Fruit fly (Drosophila melanogaster) whole organism, embryonic: Measurements from ENCODE around the gene CG16995.

Source experiments
- Asciz ChIP-seq: fragments of 200-800 bp; sonication (Bioruptor generic); optimal IDR thresholded peaks from 2 replicates; lab custom pipeline; 2017; ENCODE audit warnings: missing biosample characterization, mild to moderate bottlenecking, missing genetic modification characterization, missing genetic modification reagents
- Atf6 ChIP-seq: fragments of 200-800 bp; sonication (Bioruptor generic); IDR thresholded peaks from 2 replicates; pipeline ENCODE4 v1.3.6; 2022; ENCODE audit warnings: missing biosample characterization, missing genetic modification characterization
- CG10147 ChIP-seq: fragments of 200-800 bp; sonication (Bioruptor generic); optimal IDR thresholded peaks from 2 replicates; lab custom pipeline; 2019; ENCODE audit warnings: missing biosample characterization, mild to moderate bottlenecking, missing genetic modification characterization, moderate library complexity
- CG10959 ChIP-seq: fragments of 200-800 bp; sonication (Bioruptor generic); IDR thresholded peaks from 2 replicates; pipeline ENCODE4 v1.3.6; 2022; ENCODE audit warnings: missing biosample characterization, missing genetic modification characterization
- CG12104 ChIP-seq: fragments of 200-800 bp; sonication (Bioruptor generic); optimal IDR thresholded peaks from 3 replicates; lab custom pipeline; 2016; ENCODE audit warnings: missing biosample characterization, missing genetic modification characterization
- CG13296 ChIP-seq: fragments of 200-800 bp; sonication (Bioruptor generic); optimal IDR thresholded peaks from 3 replicates; lab custom pipeline; 2018; ENCODE audit warnings: missing biosample characterization, mild to moderate bottlenecking, missing genetic modification characterization
- CG13424 ChIP-seq: fragments of 200-800 bp; sonication (Bioruptor generic); optimal IDR thresholded peaks from 2 replicates; lab custom pipeline; 2019; ENCODE audit warnings: missing biosample characterization, mild to moderate bottlenecking, missing genetic modification characterization, moderate library complexity
- CG13775 ChIP-seq: fragments of 200-800 bp; sonication (Bioruptor generic); optimal IDR thresholded peaks from 3 replicates; lab custom pipeline; 2017; ENCODE audit warnings: missing biosample characterization, mild to moderate bottlenecking, missing genetic modification characterization
- CG14050 ChIP-seq: fragments of 200-800 bp; sonication (Bioruptor generic); IDR thresholded peaks from 3 replicates; pipeline ENCODE4 v1.3.6; 2022; ENCODE audit warnings: missing biosample characterization, missing genetic modification characterization
- CG15269 ChIP-seq: fragments of 200-800 bp; sonication (Bioruptor generic); optimal IDR thresholded peaks from 2 replicates; lab custom pipeline; 2018; ENCODE audit warnings: missing biosample characterization, mild to moderate bottlenecking, missing genetic modification characterization, moderate library complexity
- CG15601 ChIP-seq: fragments of 200-800 bp; sonication (Bioruptor generic); optimal IDR thresholded peaks from 3 replicates; lab custom pipeline; 2019; ENCODE audit warnings: missing biosample characterization, mild to moderate bottlenecking, missing genetic modification characterization, moderate library complexity
- CG17385 ChIP-seq: fragments of 200-800 bp; sonication (Bioruptor generic); optimal IDR thresholded peaks from 3 replicates; lab custom pipeline; 2018; ENCODE audit warnings: missing biosample characterization, mild to moderate bottlenecking, missing genetic modification characterization
- CG18619 ChIP-seq: fragments of 200-800 bp; sonication (Bioruptor generic); optimal IDR thresholded peaks from 3 replicates; lab custom pipeline; 2017; ENCODE audit warnings: missing biosample characterization, mild to moderate bottlenecking, missing genetic modification characterization
- CG2120 ChIP-seq: fragments of 200-800 bp; sonication (Bioruptor generic); optimal IDR thresholded peaks from 3 replicates; lab custom pipeline; 2016; ENCODE audit warnings: missing biosample characterization, missing genetic modification characterization
- CG3726 ChIP-seq: fragments of 200-800 bp; sonication (Bioruptor generic); IDR thresholded peaks from 3 replicates; pipeline ENCODE4, ENCODE4 v1.3.6; 2022; ENCODE audit warnings: missing biosample characterization, missing genetic modification characterization
- CG4404 ChIP-seq: fragments of 200-800 bp; sonication (Bioruptor generic); IDR thresholded peaks from 2 replicates; pipeline ENCODE4 v1.3.6; 2022; ENCODE audit warnings: missing biosample characterization, missing genetic modification characterization
- CG4424 ChIP-seq: fragments of 200-800 bp; sonication (Bioruptor generic); optimal IDR thresholded peaks from 3 replicates; lab custom pipeline; 2016; ENCODE audit warnings: missing biosample characterization, missing genetic modification characterization
- CG5245 ChIP-seq: fragments of 200-800 bp; sonication (Bioruptor generic); optimal IDR thresholded peaks from 3 replicates; lab custom pipeline; 2016; ENCODE audit warnings: missing biosample characterization, missing genetic modification characterization
- CG6854 ChIP-seq: fragments of 200-800 bp; sonication (Bioruptor generic); optimal IDR thresholded peaks from 3 replicates; lab custom pipeline; 2017; ENCODE audit warnings: missing biosample characterization, mild to moderate bottlenecking, missing genetic modification characterization
- CG7372 ChIP-seq: fragments of 200-800 bp; sonication (Bioruptor generic); IDR thresholded peaks from 2 replicates; pipeline ENCODE4 v1.3.6; 2022; ENCODE audit warnings: missing biosample characterization, missing genetic modification characterization
- CG7839 ChIP-seq: fragments of 200-800 bp; sonication (Bioruptor generic); optimal IDR thresholded peaks from 3 replicates; lab custom pipeline; 2018; ENCODE audit warnings: missing biosample characterization, mild to moderate bottlenecking, missing genetic modification characterization, moderate library complexity
- Dek ChIP-seq: fragments of 200-800 bp; sonication (Bioruptor generic); optimal IDR thresholded peaks from 3 replicates; lab custom pipeline; 2019; ENCODE audit warnings: missing biosample characterization, mild to moderate bottlenecking, missing genetic modification characterization, moderate library complexity
- Dip3 ChIP-seq: fragments of 200-800 bp; sonication (Bioruptor generic); optimal IDR thresholded peaks from 3 replicates; lab custom pipeline; 2016; ENCODE audit warnings: missing biosample characterization, missing genetic modification characterization
- E2f2 ChIP-seq: fragments of 200-800 bp; sonication (Bioruptor generic); IDR thresholded peaks from 2 replicates; pipeline ENCODE4 v1.3.6; 2022; ENCODE audit warnings: missing biosample characterization, missing genetic modification characterization
- H2.0 ChIP-seq: fragments of 200-800 bp; sonication (Bioruptor generic); IDR thresholded peaks from 2 replicates; pipeline ENCODE4 v1.3.6; 2022; ENCODE audit warnings: missing biosample characterization, missing genetic modification characterization
- HHEX ChIP-seq: fragments of 200-800 bp; sonication (Bioruptor generic); optimal IDR thresholded peaks from 3 replicates; lab custom pipeline; 2017; ENCODE audit warnings: missing biosample characterization, mild to moderate bottlenecking, missing genetic modification characterization, missing genetic modification reagents
- Hand ChIP-seq: fragments of 200-800 bp; sonication (Bioruptor generic); optimal IDR thresholded peaks from 2 replicates; lab custom pipeline; 2017; ENCODE audit warnings: mild to moderate bottlenecking, missing biosample characterization, missing genetic modification reagents, missing genetic modification characterization
- Mrtf ChIP-seq: fragments of 200-800 bp; sonication (Bioruptor generic); IDR thresholded peaks from 3 replicates; pipeline ENCODE4 v1.3.6; 2022; ENCODE audit warnings: missing biosample characterization, missing genetic modification characterization
- NC2β ChIP-seq: fragments of 200-800 bp; sonication (Bioruptor generic); optimal IDR thresholded peaks from 2 replicates; lab custom pipeline; 2016; ENCODE audit warnings: missing biosample characterization, missing genetic modification characterization
- Oli ChIP-seq: fragments of 200-800 bp; sonication (Bioruptor generic); optimal IDR thresholded peaks from 2 replicates; lab custom pipeline; 2018; ENCODE audit warnings: missing biosample characterization, mild to moderate bottlenecking, missing genetic modification characterization, moderate library complexity
- Xbp1 ChIP-seq: fragments of 200-800 bp; sonication (Bioruptor generic); optimal IDR thresholded peaks from 3 replicates; lab custom pipeline; 2016; ENCODE audit warnings: missing biosample characterization, mild to moderate bottlenecking, missing genetic modification characterization
- az2 ChIP-seq: fragments of 200-800 bp; sonication (Bioruptor generic); optimal IDR thresholded peaks from 3 replicates; lab custom pipeline; 2016; ENCODE audit warnings: missing biosample characterization, missing genetic modification characterization
- bcd ChIP-seq: fragments of 200-800 bp; sonication (Bioruptor generic); optimal IDR thresholded peaks from 2 replicates; lab custom pipeline; 2017; ENCODE audit warnings: missing biosample characterization, mild to moderate bottlenecking, missing genetic modification characterization
- chn ChIP-seq: fragments of 200-800 bp; sonication (Bioruptor generic); optimal IDR thresholded peaks from 2 replicates; lab custom pipeline; 2016; ENCODE audit warnings: missing biosample characterization, missing genetic modification characterization
- ci ChIP-seq: fragments of 200-800 bp; sonication (Bioruptor generic); IDR thresholded peaks from 3 replicates; pipeline ENCODE4 v1.3.6; 2022; ENCODE audit warnings: missing biosample characterization, missing genetic modification characterization
- dysf ChIP-seq: fragments of 200-800 bp; sonication (Bioruptor generic); IDR thresholded peaks from 3 replicates; pipeline ENCODE4 v1.3.6; 2022; ENCODE audit warnings: missing biosample characterization, missing genetic modification characterization
- exex ChIP-seq: fragments of 200-800 bp; sonication (Bioruptor generic); optimal IDR thresholded peaks from 4 replicates; lab custom pipeline; 2018; ENCODE audit warnings: missing biosample characterization, mild to moderate bottlenecking, missing genetic modification characterization, moderate library complexity
- ind ChIP-seq: fragments of 200-800 bp; sonication (Bioruptor generic); optimal IDR thresholded peaks from 3 replicates; lab custom pipeline; 2016; ENCODE audit warnings: missing biosample characterization, missing genetic modification characterization
- jing ChIP-seq: fragments of 200-800 bp; sonication (Bioruptor generic); optimal IDR thresholded peaks from 2 replicates; lab custom pipeline; 2018; ENCODE audit warnings: missing biosample characterization, mild to moderate bottlenecking, missing genetic modification characterization
- lmd ChIP-seq: fragments of 200-800 bp; sonication (Bioruptor generic); IDR thresholded peaks from 2 replicates; pipeline ENCODE4 v1.3.6; 2022; ENCODE audit warnings: missing biosample characterization, missing genetic modification characterization
- row ChIP-seq: fragments of 200-800 bp; sonication (Bioruptor generic); IDR thresholded peaks from 3 replicates; pipeline ENCODE4 v1.3.6; 2022; ENCODE audit warnings: missing biosample characterization, missing genetic modification characterization
- slp2 ChIP-seq: fragments of 200-800 bp; sonication (Bioruptor generic); optimal IDR thresholded peaks from 2 replicates; lab custom pipeline; 2016; ENCODE audit warnings: missing biosample characterization, missing genetic modification characterization
- sob ChIP-seq: fragments of 200-800 bp; sonication (Bioruptor generic); IDR thresholded peaks from 2 replicates; pipeline ENCODE4 v1.3.6; 2022; ENCODE audit warnings: missing biosample characterization, missing genetic modification characterization
- stwl ChIP-seq: fragments of 200-800 bp; sonication (Bioruptor generic); optimal IDR thresholded peaks from 3 replicates; lab custom pipeline; 2018; ENCODE audit warnings: missing biosample characterization, mild to moderate bottlenecking, missing genetic modification characterization, moderate library complexity
- tgo ChIP-seq: fragments of 200-800 bp; sonication (Bioruptor generic); IDR thresholded peaks from 3 replicates; pipeline ENCODE4 v1.3.6; 2022; ENCODE audit warnings: missing biosample characterization, missing genetic modification characterization
- toy ChIP-seq: fragments of 200-800 bp; sonication (Bioruptor generic); IDR thresholded peaks from 2 replicates; pipeline ENCODE4 v1.3.6; 2022; ENCODE audit warnings: missing biosample characterization, missing genetic modification characterization
- trh ChIP-seq: fragments of 200-800 bp; sonication (Bioruptor generic); optimal IDR thresholded peaks from 2 replicates; lab custom pipeline; 2016; ENCODE audit warnings: missing biosample characterization, missing genetic modification characterization
- vfl ChIP-seq: fragments of 200-800 bp; sonication (Bioruptor generic); optimal IDR thresholded peaks from 2 replicates; lab custom pipeline; 2016; ENCODE audit warnings: missing biosample characterization, missing genetic modification characterization
- z ChIP-seq: fragments of 200-800 bp; sonication (Bioruptor generic); IDR thresholded peaks from 3 replicates; pipeline ENCODE4 v1.3.6; 2022; ENCODE audit warnings: missing biosample characterization, missing genetic modification characterization
- zen ChIP-seq: fragments of 200-800 bp; sonication (Bioruptor generic); optimal IDR thresholded peaks from 3 replicates; lab custom pipeline; 2018; ENCODE audit warnings: missing biosample characterization, mild to moderate bottlenecking, missing genetic modification characterization, moderate library complexity
- zen2 ChIP-seq: fragments of 200-800 bp; sonication (Bioruptor generic); IDR thresholded peaks from 3 replicates; pipeline ENCODE4 v1.3.6; 2022; ENCODE audit warnings: missing biosample characterization, missing genetic modification characterization; ENCODE audit not compliant: partially characterized antibody

Gene CG16995

dm6 chr2L:2348479-2348878, 40.7 kb downstream of the CG16995 start (continued):
- TF ChIP-seq H2.0 (GFP tag; lab: Robert Waterston, UW), result 0 out of 2 replicates have a peak, but pooled peaks have one; percentile 13
- peak; percentile 43 for TF ChIP-seq HHEX
- TF ChIP-seq sob (GFP tag; lab: Robert Waterston, UW), result peak; percentile 71
- no peak for TF ChIP-seq vfl
- TF ChIP-seq Mrtf (GFP tag; lab: Robert Waterston, UW), result no peak
- peak; percentile 51 for TF ChIP-seq CG4404 (GFP tag; lab: Robert Waterston, UW)
- TF ChIP-seq CG7839 (tag; lab: Kevin White, UChicago), result peak; percentile 60
- TF ChIP-seq CG13775 (GFP tag; lab: Kevin White, UChicago), result peak; percentile 33
- TF ChIP-seq CG15269 (tag; lab: Kevin White, UChicago), result peak; percentile 57
- TF ChIP-seq Xbp1 (GFP tag; lab: Kevin White, UChicago), result peak; percentile 17
- TF ChIP-seq dysf, result peak; percentile 62; the same call in 2 of the 3 replicates
- peak; percentile 22; the same call in 1 of the 3 replicates for TF ChIP-seq CG14050
- peak; percentile 13; the same call in 1 of the 2 replicates for TF ChIP-seq CG7372 (GFP tag; lab: Robert Waterston, UW)
- peak; percentile 32 for TF ChIP-seq zen (tag; lab: Kevin White, UChicago)
- TF ChIP-seq CG13424 (tag; lab: Kevin White, UChicago), result peak; percentile 52
- TF ChIP-seq NC2β, result no peak
- TF ChIP-seq CG6854, result peak; percentile 39
- TF ChIP-seq exex (tag; lab: Kevin White, UChicago), result peak; percentile 12
- TF ChIP-seq tgo (GFP tag; lab: Robert Waterston, UW), result peak; percentile 41; the same call in 1 of the 3 replicates
- peak; percentile 47 for TF ChIP-seq CG10147 (GFP tag; lab: Kevin White, UChicago)
- TF ChIP-seq CG4424 (GFP tag; lab: Kevin White, UChicago), result peak; percentile 9
- peak; percentile 19 for TF ChIP-seq ind (GFP tag; lab: Kevin White, UChicago)
- no peak for TF ChIP-seq CG12104 (GFP tag; lab: Kevin White, UChicago)
- no peak for TF ChIP-seq slp2 (GFP tag; lab: Kevin White, UChicago)
- TF ChIP-seq ci (GFP tag; lab: Robert Waterston, UW), result peak; percentile 58; the same call in 1 of the 3 replicates
- TF ChIP-seq CG5245 (GFP tag; lab: Kevin White, UChicago), result no peak
- no peak for TF ChIP-seq trh (GFP tag; lab: Kevin White, UChicago)
- TF ChIP-seq row (GFP tag; lab: Robert Waterston, UW), result peak; percentile 62
- no peak for TF ChIP-seq CG15601 (tag; lab: Kevin White, UChicago)
- 0 out of 3 replicates have a peak, but pooled peaks have one; percentile 47 for TF ChIP-seq CG3726 (GFP tag; lab: Robert Waterston, UW)
- no peak for TF ChIP-seq Asciz (GFP tag; lab: Kevin White, UChicago)
- TF ChIP-seq Hand (GFP tag; lab: Kevin White, UChicago), result peak; percentile 72
- peak; percentile 29; the same call in 1 of the 2 replicates for TF ChIP-seq E2f2
- no peak for TF ChIP-seq Atf6 (GFP tag; lab: Robert Waterston, UW)
- no peak for TF ChIP-seq chn
- peak; percentile 20 for TF ChIP-seq CG18619 (GFP tag; lab: Kevin White, UChicago)
- no peak for TF ChIP-seq stwl (tag; lab: Kevin White, UChicago)
- no peak for TF ChIP-seq jing (GFP tag; lab: Kevin White, UChicago)
- no peak for TF ChIP-seq Dip3 (GFP tag; lab: Kevin White, UChicago)
- TF ChIP-seq CG2120 (GFP tag; lab: Kevin White, UChicago), result peak; percentile 53
- TF ChIP-seq CG13296 (GFP tag; lab: Kevin White, UChicago), result peak; percentile 41
- TF ChIP-seq az2 (GFP tag; lab: Kevin White, UChicago), result peak; percentile 6
- peak; percentile 35 for TF ChIP-seq CG17385 (GFP tag; lab: Kevin White, UChicago)
- peak; percentile 38 for TF ChIP-seq bcd (GFP tag; lab: Kevin White, UChicago)
- no peak for TF ChIP-seq CG10959 (GFP tag; lab: Robert Waterston, UW)
- TF ChIP-seq z, result no peak
- peak; percentile 49; the same call in 1 of the 2 replicates for TF ChIP-seq lmd (GFP tag; lab: Robert Waterston, UW)
- peak; percentile 12 for TF ChIP-seq Oli (tag; lab: Kevin White, UChicago)
- TF ChIP-seq zen2 (GFP tag; lab: Robert Waterston, UW), result no peak
- no peak for TF ChIP-seq toy (GFP tag; lab: Robert Waterston, UW)
- TF ChIP-seq Dek, result peak; percentile 20
